Fruit fly (Drosophila melanogaster): Measurements from ENCODE around the gene Nup37.

The Nup37 gene

dm6 chr3R:25275276-25275675 is 27.8 kb downstream of the Nup37 start:
- peak; percentile 48 for TF ChIP-seq noc (tag; optimal IDR thresholded peaks at IDR 0.05)

dm6 chr3R:25277112-25277511 is 29.7 kb downstream of the Nup37 start, which contains the start of gene CG10513:
Gene CG10513 (minus strand): TSS chr3R:25277212.
- TF ChIP-seq noc (tag; optimal IDR thresholded peaks at IDR 0.05) = no peak

- peak; percentile 65 for TF ChIP-seq noc (tag; optimal IDR thresholded peaks at IDR 0.05)
These were observed 32.4 kb downstream of the Nup37 start, which contains the start of gene CG10514 for dm6 chr3R:25279796-25280350. Gene CG10514 (minus strand): TSS chr3R:25279846.

- peak; percentile 84 for TF ChIP-seq noc (tag; optimal IDR thresholded peaks at IDR 0.05)
These were observed 33.7 kb downstream of the Nup37 start, which contains the start of gene CG11892 for dm6 chr3R:25281165-25281564. Gene CG11892 (plus strand): TSS chr3R:25281548.

dm6 chr3R:25283209-25283670 is 35.8 kb downstream of the Nup37 start, which contains the start of gene CG31300:
Gene CG31300 (plus strand): TSS chr3R:25283620.
- no peak for TF ChIP-seq noc (tag; optimal IDR thresholded peaks at IDR 0.05)

dm6 chr3R:25285173-25285572 is 37.7 kb downstream of the Nup37 start, which contains the start of gene CG31104:
Gene CG31104 (plus strand): TSS chr3R:25285473.
- no peak for TF ChIP-seq noc (tag; optimal IDR thresholded peaks at IDR 0.05)

dm6 chr3R:25287128-25287527 is 39.7 kb downstream of the Nup37 start, which contains the start of gene CG13658:
Gene CG13658 (plus strand): TSS chr3R:25287474.
- TF ChIP-seq noc (tag; optimal IDR thresholded peaks at IDR 0.05) = no peak

dm6 chr3R:25289589-25289988 is 42.1 kb downstream of the Nup37 start, which contains the start of gene CG11893:
Gene CG11893 (plus strand): TSS chr3R:25289889.
- TF ChIP-seq noc (tag; optimal IDR thresholded peaks at IDR 0.05) = no peak

dm6 chr3R:25292864-25293284 is 45.4 kb downstream of the Nup37 start, which contains the start of gene CG31098:
Gene CG31098 (minus strand): TSS chr3R:25292977.
- TF ChIP-seq noc (tag; optimal IDR thresholded peaks at IDR 0.05) = peak; percentile 59

- peak; percentile 65 for TF ChIP-seq noc (tag; optimal IDR thresholded peaks at IDR 0.05)
These were observed 48.0 kb downstream of the Nup37 start, which contains the start of gene CG31102 for dm6 chr3R:25295320-25296020. Gene CG31102 (minus strand): TSS chr3R:25295594.

dm6 chr3R:25297678-25298077 is 50.2 kb downstream of the Nup37 start, which contains the start of gene CG31097:
Gene CG31097 (minus strand): TSS chr3R:25297778.
- TF ChIP-seq noc (tag; optimal IDR thresholded peaks at IDR 0.05) = no peak

All from whole organism, larva.